Fruit fly (Drosophila melanogaster) whole organism, embryonic: ENCODE results near the gene CG5390.

Source experiments
- CG10654 ChIP-seq: fragments of 200-800 bp; sonication (Bioruptor generic); optimal IDR thresholded peaks from 2 replicates; lab custom pipeline; 2016; ENCODE audit warnings: missing biosample characterization, missing genetic modification characterization
- CG11085 ChIP-seq: fragments of 200-800 bp; sonication (Bioruptor generic); IDR thresholded peaks from 2 replicates; pipeline ENCODE4 v1.3.6; 2022; ENCODE audit warnings: missing biosample characterization, missing genetic modification characterization
- CG13123 ChIP-seq: fragments of 200-800 bp; sonication (Bioruptor generic); optimal IDR thresholded peaks from 2 replicates; lab custom pipeline; 2016; ENCODE audit warnings: missing biosample characterization, missing genetic modification characterization
- CG13296 ChIP-seq: fragments of 200-800 bp; sonication (Bioruptor generic); optimal IDR thresholded peaks from 3 replicates; lab custom pipeline; 2018; ENCODE audit warnings: missing biosample characterization, mild to moderate bottlenecking, missing genetic modification characterization
- CG15479 ChIP-seq: fragments of 200-800 bp; sonication (Bioruptor generic); optimal IDR thresholded peaks from 3 replicates; lab custom pipeline; 2019; ENCODE audit warnings: missing biosample characterization, mild to moderate bottlenecking, missing genetic modification characterization, moderate library complexity
- CG3065 ChIP-seq: fragments of 200-800 bp; sonication (Bioruptor generic); optimal IDR thresholded peaks from 2 replicates; lab custom pipeline; 2016; ENCODE audit warnings: missing biosample characterization, missing genetic modification characterization
- CG31224 ChIP-seq: fragments of 200-800 bp; sonication (Bioruptor generic); IDR thresholded peaks from 2 replicates; pipeline ENCODE4 v1.3.6; 2022; ENCODE audit warnings: missing biosample characterization, missing genetic modification characterization
- CG6254 ChIP-seq: fragments of 200-800 bp; sonication (Bioruptor generic); optimal IDR thresholded peaks from 3 replicates; lab custom pipeline; 2017; ENCODE audit warnings: mild to moderate bottlenecking, missing biosample characterization, missing genetic modification reagents, missing genetic modification characterization
- Mad ChIP-seq: fragments of 200-800 bp; sonication (Bioruptor generic); optimal IDR thresholded peaks from 2 replicates; lab custom pipeline; 2016; ENCODE audit warnings: missing biosample characterization, missing genetic modification characterization
- ab ChIP-seq: fragments of 200-800 bp; sonication (Bioruptor generic); optimal IDR thresholded peaks from 2 replicates; lab custom pipeline; 2016; ENCODE audit warnings: missing biosample characterization, missing genetic modification characterization
- exex ChIP-seq: fragments of 200-800 bp; sonication (Bioruptor generic); optimal IDR thresholded peaks from 4 replicates; lab custom pipeline; 2018; ENCODE audit warnings: missing biosample characterization, mild to moderate bottlenecking, missing genetic modification characterization, moderate library complexity
- ranshi ChIP-seq: fragments of 200-800 bp; sonication (Bioruptor generic); IDR thresholded peaks from 2 replicates; pipeline ENCODE4 v1.3.6; 2022; ENCODE audit warnings: missing biosample characterization, missing genetic modification characterization
- sr ChIP-seq: fragments of 200-800 bp; sonication (Bioruptor generic); IDR thresholded peaks from 3 replicates; pipeline ENCODE4 v1.3.6; 2022; ENCODE audit warnings: missing biosample characterization, missing genetic modification characterization
- tll ChIP-seq, 2 experiments: fragments of 200-800 bp in 1 of 2; fragments of >200 bp in 1 of 2; sonication (Bioruptor generic) in 1 of 2; optimal IDR thresholded peaks; 2 replicates each; lab custom pipeline; 2017 to 2019; ENCODE audit warnings: missing biosample characterization in 2 of 2, missing genetic modification characterization in 2 of 2, mild to moderate bottlenecking in 1 of 2, moderate library complexity in 1 of 2

- TF ChIP-seq exex (tag; lab: Kevin White, UChicago) (no peak), CG13123 (GFP tag; lab: Kevin White, UChicago) (no peak), CG13296 (no peak), Mad (GFP tag; lab: Kevin White, UChicago) (no peak), CG11085 (GFP tag; lab: Robert Waterston, UW) (no peak), ab (no peak), CG15479 (no peak), tll (GFP tag; optimal IDR thresholded peaks at IDR 0.05; lab: Kevin White, UChicago) (no peak), CG3065 (GFP tag; lab: Kevin White, UChicago) (no peak), CG6254 (GFP tag; lab: Kevin White, UChicago) (no peak), sr (GFP tag; lab: Robert Waterston, UW) (no peak), ranshi (GFP tag; lab: Robert Waterston, UW) (no peak), CG10654 (GFP tag; lab: Kevin White, UChicago) (no peak), CG31224 (GFP tag; lab: Robert Waterston, UW) (no peak)
Measured at dm6 chr2L:10278658-10279057, 27.7 kb downstream of the CG5390 start, which contains the start of gene Utx.
